Worm (Caenorhabditis elegans): Measurements from ENCODE around the gene npp-26.
A peak's percentile ranks its signal among the peaks of the same experiment; 100 is the strongest.

The npp-26 gene

DNA sequence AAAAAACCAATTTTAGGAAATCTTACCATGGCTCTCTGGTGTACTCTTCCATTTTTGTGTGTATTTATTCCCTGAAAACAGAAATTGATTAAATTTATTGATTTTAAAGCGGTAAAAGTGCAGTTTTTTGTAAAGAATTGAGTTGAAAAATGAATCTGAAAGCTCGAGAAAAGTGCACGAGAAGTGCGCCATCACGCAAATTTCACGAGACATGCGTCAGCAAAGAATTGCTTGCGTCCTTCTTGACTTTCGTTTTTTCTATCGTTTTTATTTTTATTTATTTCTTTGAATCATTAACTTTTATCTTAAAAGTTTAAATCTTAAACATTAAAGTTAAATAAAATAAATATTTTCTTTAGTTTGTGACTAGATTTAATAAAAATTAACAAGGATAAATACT, 19.1 kb upstream of the npp-26 start, which contains the start of gene timm-17B.1 (continued):
- TF ChIP-seq xbp-1 (tag; optimal IDR thresholded peaks at IDR 0.05) (peak; percentile 81), C04F5.9 (tag; optimal IDR thresholded peaks at IDR 0.05) (peak; percentile 5), efl-1 (optimal IDR thresholded peaks at IDR 0.05) (peak; percentile 71 to 79), efl-1 (GFP tag; optimal IDR thresholded peaks at IDR 0.05 in 1 of 2) (peak; percentile 76 to 97), tbx-2 (tag; optimal IDR thresholded peaks at IDR 0.05) (peak; percentile 73), hpl-2 (GFP tag; optimal IDR thresholded peaks at IDR 0.05) (peak; percentile 36), lin-39 (tag; optimal IDR thresholded peaks at IDR 0.05) (peak; percentile 91), mep-1 (tag; optimal IDR thresholded peaks at IDR 0.05) (peak; percentile 93), mab-9 (GFP tag; IDR thresholded peaks at IDR 0.05) (0 out of 2 replicates have a peak, but pooled peaks have one; percentile 40), nhr-90 (tag; optimal IDR thresholded peaks at IDR 0.05; ENCODE audit: poor library complexity) (peak; percentile 76), sup-37 (GFP tag; optimal IDR thresholded peaks at IDR 0.05) (no peak), Y116A8C.19 (tag; optimal IDR thresholded peaks at IDR 0.05; ENCODE audit: borderline replicate concordance) (no peak), aly-2 (tag; optimal IDR thresholded peaks at IDR 0.05) (peak; percentile 50), fkh-4 (tag; optimal IDR thresholded peaks at IDR 0.05; ENCODE audit: borderline replicate concordance) (no peak), nhr-71 (tag; optimal IDR thresholded peaks at IDR 0.05) (peak; percentile 84)

DNA sequence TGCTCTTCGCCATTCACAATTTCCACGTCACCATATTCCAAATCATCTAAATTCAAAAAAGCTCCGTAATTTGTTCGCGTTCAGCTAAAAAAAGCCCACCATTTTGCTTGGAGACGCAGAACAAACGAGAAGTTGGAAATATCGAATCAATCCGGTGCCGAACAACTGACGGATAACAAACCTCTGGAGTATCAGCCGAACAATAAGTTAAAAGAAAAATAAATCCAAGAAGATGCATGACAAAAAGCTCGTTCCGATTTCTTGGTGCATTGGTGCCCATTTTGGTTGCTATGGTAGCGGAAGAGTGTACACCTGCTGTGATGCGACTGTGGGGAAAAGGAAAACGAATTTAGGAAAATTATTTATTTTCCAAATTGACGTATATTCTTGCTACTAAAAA, 17.0 kb upstream of the npp-26 start, which contains the start of gene tctn-1:
tctn-1 (minus strand) TSS at position 280 of the 400 bp plus-strand sequence.
- TF ChIP-seq unc-130 (tag; optimal IDR thresholded peaks at IDR 0.05): peak; percentile 22
- peak; percentile 63 for TF ChIP-seq rnt-1 (tag; optimal IDR thresholded peaks at IDR 0.05)
- TF ChIP-seq egl-27 (tag; optimal IDR thresholded peaks at IDR 0.05): no peak
- no peak for TF ChIP-seq isw-1 (GFP tag; IDR thresholded peaks at IDR 0.05)
- TF ChIP-seq lsy-2 (tag; optimal IDR thresholded peaks at IDR 0.05): peak; percentile 43 to 51
- TF ChIP-seq swsn-7 (tag; optimal IDR thresholded peaks at IDR 0.05): peak; percentile 2
- TF ChIP-seq efl-1 (optimal IDR thresholded peaks at IDR 0.05): no peak
- peak in 1 of 2 experiments; percentile 35 for TF ChIP-seq efl-1 (GFP tag; optimal IDR thresholded peaks at IDR 0.05 in 1 of 2)
- peak; percentile 50 for TF ChIP-seq nhr-71 (tag; optimal IDR thresholded peaks at IDR 0.05)
- no peak for TF ChIP-seq unc-62 (GFP tag; optimal IDR thresholded peaks at IDR 0.05)
- TF ChIP-seq nhr-20 (tag; optimal IDR thresholded peaks at IDR 0.05): peak; percentile 20
- TF ChIP-seq nhr-85 (tag): peak; percentile 55

DNA sequence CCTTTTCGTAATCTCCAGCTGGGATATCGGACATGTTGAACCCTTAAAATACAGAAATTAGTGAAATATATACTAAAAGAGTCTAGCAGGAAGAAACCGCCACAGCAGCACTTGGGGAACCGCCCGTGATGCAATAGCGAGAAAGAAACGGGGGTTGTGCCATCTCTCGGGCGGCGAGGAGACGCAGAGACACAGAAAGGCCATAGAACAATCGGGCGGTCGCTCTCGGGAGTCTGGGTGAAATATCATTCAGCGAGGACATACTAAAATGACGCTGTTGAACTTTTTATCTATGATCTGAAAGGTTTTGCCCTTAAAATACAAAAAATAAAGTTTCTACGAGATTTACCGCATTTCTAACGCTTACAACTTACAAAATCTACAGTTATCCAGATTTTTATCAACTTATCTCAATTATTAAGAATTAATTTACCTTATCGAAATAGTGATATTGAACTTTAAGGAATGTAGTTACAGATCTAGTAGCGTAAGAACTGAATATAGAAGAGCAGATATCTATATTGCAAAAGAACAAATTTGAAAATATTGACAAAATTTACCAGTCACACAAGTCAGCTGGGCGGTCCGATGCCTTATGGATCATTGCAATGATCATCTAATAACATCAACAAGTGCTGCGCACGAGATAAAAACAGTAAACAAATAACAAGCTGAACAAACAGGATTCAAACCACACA, 16.0 kb upstream of the npp-26 start, which contains the start of gene cyc-2.1:
cyc-2.1 (minus strand) TSS at position 605 of the 698 bp plus-strand sequence.
- TF ChIP-seq irx-1 (tag; optimal IDR thresholded peaks at IDR 0.05) (no peak), lin-13 (GFP tag; optimal IDR thresholded peaks at IDR 0.05) (peak; percentile 36), nhr-19 (GFP tag; conservative IDR thresholded peaks at IDR 0.05) (peak; percentile 71), C34B4.2 (tag; optimal IDR thresholded peaks at IDR 0.05) (no peak), ets-5 (GFP tag; IDR thresholded peaks at IDR 0.05) (no peak), lsy-2 (tag; optimal IDR thresholded peaks at IDR 0.05) (peak; percentile 80 to 91), unc-30 (tag; optimal IDR thresholded peaks at IDR 0.05) (no peak), ztf-11 (tag; optimal IDR thresholded peaks at IDR 0.05) (no peak), jun-1 (tag; optimal IDR thresholded peaks at IDR 0.05) (no peak), lir-3 (tag; optimal IDR thresholded peaks at IDR 0.05; ENCODE audit: poor library complexity) (no peak), lin-15B (tag; optimal IDR thresholded peaks at IDR 0.05) (peak; percentile 35), efl-3 (GFP tag; optimal IDR thresholded peaks at IDR 0.05) (no peak), vab-15 (tag; optimal IDR thresholded peaks at IDR 0.05) (no peak), xbp-1 (tag; optimal IDR thresholded peaks at IDR 0.05) (peak; percentile 34), fkh-10 (GFP tag; optimal IDR thresholded peaks at IDR 0.05) (no peak), fos-1 (tag; optimal IDR thresholded peaks at IDR 0.05) (no peak), dsc-1 (tag; optimal IDR thresholded peaks at IDR 0.05) (peak; percentile 21), nhr-11 (tag; optimal IDR thresholded peaks at IDR 0.05) (no peak), rnt-1 (tag; optimal IDR thresholded peaks at IDR 0.05) (peak; percentile 59), unc-62 (GFP tag; optimal IDR thresholded peaks at IDR 0.05) (no peak), ceh-63 (GFP tag; optimal IDR thresholded peaks at IDR 0.05) (no peak), nhr-237 (tag; optimal IDR thresholded peaks at IDR 0.05) (peak; percentile 34), pag-3 (tag; optimal IDR thresholded peaks at IDR 0.05; ENCODE audit: borderline replicate concordance, insufficient read depth) (no peak), ceh-88 (GFP tag; IDR thresholded peaks at IDR 0.05) (no peak), C04F5.9 (tag; optimal IDR thresholded peaks at IDR 0.05) (no peak), ceh-8 (GFP tag; optimal IDR thresholded peaks at IDR 0.05) (no peak), lin-39 (tag; optimal IDR thresholded peaks at IDR 0.05) (no peak), efl-1 (optimal IDR thresholded peaks at IDR 0.05) (peak; percentile 28 to 49), efl-1 (GFP tag; optimal IDR thresholded peaks at IDR 0.05 in 1 of 2) (peak; percentile 17 to 86), nhr-85 (tag) (peak; percentile 68), fkh-4 (tag; optimal IDR thresholded peaks at IDR 0.05; ENCODE audit: borderline replicate concordance) (no peak), aly-2 (tag; optimal IDR thresholded peaks at IDR 0.05) (peak; percentile 42), pqm-1 (tag; optimal IDR thresholded peaks at IDR 0.05) (no peak)
